Worm (Caenorhabditis elegans) whole organism, early embryonic: ENCODE data around the gene nspg-7.2.
"Not testable (repeated sequence)": the region's sequence is repeated elsewhere in the genome, so short reads cannot be mapped to it uniquely, and the experiment has no call there.

Experiments
- B0310.2 ChIP-seq: sonication (generic microtip); optimal IDR thresholded peaks from 2 replicates; lab custom pipeline; 2016; ENCODE audit warnings: mild to moderate bottlenecking, missing genetic modification characterization, missing compliant biosample characterization
- F13C5.2 ChIP-seq: sonication (generic microtip); optimal IDR thresholded peaks from 2 replicates; lab custom pipeline; 2017; ENCODE audit warnings: mild to moderate bottlenecking, missing genetic modification characterization, inconsistent platforms, missing compliant biosample characterization
- aly-1 ChIP-seq: sonication (generic microtip); optimal IDR thresholded peaks from 2 replicates; lab custom pipeline; 2016; ENCODE audit warnings: missing genetic modification characterization, missing compliant biosample characterization
- ama-1 ChIP-seq: fragments of 150-350 bp; optimal IDR thresholded peaks from 2 replicates; lab custom pipeline; 2014
- ceh-13 ChIP-seq: fragments of 200-800 bp; sonication (Bioruptor generic); optimal IDR thresholded peaks from 2 replicates; lab custom pipeline; 2018; ENCODE audit warnings: mild to moderate bottlenecking, missing genetic modification characterization, missing compliant biosample characterization
- flt-1 ChIP-seq: fragments of 200-800 bp; sonication (Bioruptor generic); IDR thresholded peaks from 2 replicates; pipeline ENCODE4 v1.3.6; 2022; ENCODE audit warnings: missing genetic modification characterization, missing compliant biosample characterization
- hmbx-1 ChIP-seq: sonication (generic microtip); optimal IDR thresholded peaks from 2 replicates; lab custom pipeline; 2016; ENCODE audit warnings: mild to moderate bottlenecking, missing genetic modification characterization, missing compliant biosample characterization
- hmg-4 ChIP-seq: fragments of 200-800 bp; sonication (Bioruptor generic); optimal IDR thresholded peaks from 2 replicates; lab custom pipeline; 2018; ENCODE audit warnings: mild to moderate bottlenecking, missing genetic modification characterization, missing compliant biosample characterization
- scrt-1 ChIP-seq: fragments of 200-800 bp; sonication (Bioruptor generic); IDR thresholded peaks from 2 replicates; pipeline ENCODE4 v1.3.6; 2022; ENCODE audit warnings: missing genetic modification characterization, missing compliant biosample characterization
- sea-1 ChIP-seq: fragments of 200-800 bp; sonication (Bioruptor generic); conservative IDR thresholded peaks from 2 replicates; pipeline ENCODE4 v1.3.6; 2022; ENCODE audit warnings: missing genetic modification characterization, missing compliant biosample characterization
- tbx-37 ChIP-seq: fragments of 200-800 bp; sonication (Bioruptor generic); conservative IDR thresholded peaks from 2 replicates; pipeline ENCODE4 v1.3.6; 2022; ENCODE audit warnings: missing genetic modification reagents, missing genetic modification characterization, missing compliant biosample characterization
- tra-4 ChIP-seq: sonication (generic microtip); optimal IDR thresholded peaks from 2 replicates; lab custom pipeline; 2017; ENCODE audit warnings: missing genetic modification characterization, missing compliant biosample characterization

DNA sequence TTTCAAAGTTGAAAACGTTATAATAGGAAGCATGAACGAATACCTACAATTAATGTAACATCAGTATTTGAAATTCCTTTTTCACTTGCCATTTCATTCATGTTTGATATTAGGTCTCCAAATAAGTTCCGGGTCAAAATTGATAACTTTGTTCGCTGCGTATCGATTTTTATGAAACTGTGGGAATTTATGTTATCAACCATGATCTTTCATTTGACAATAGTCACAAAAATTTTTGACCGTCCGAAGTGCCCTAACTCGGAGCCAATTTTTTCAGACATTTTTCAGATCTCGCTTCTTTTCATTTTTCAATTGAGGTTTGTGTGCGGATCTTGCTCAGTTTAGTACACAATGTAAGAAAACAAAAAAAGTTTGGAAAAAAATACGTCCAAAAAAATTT lies 1.5 kb upstream of the nspg-7.2 start, which contains the start of gene Y53G8AM.6:
- TF ChIP-seq hmbx-1 (tag; lab: Kevin White, UChicago); ama-1 (lab: Kevin White, UChicago); tra-4; scrt-1; F13C5.2 (tag; lab: Kevin White, UChicago); hmg-4 (GFP tag; lab: Kevin White, UChicago); tbx-37; flt-1 (GFP tag; lab: Robert Waterston, UW); ceh-13 (GFP tag; lab: Kevin White, UChicago); aly-1 (tag; lab: Kevin White, UChicago); B0310.2 (tag; lab: Kevin White, UChicago); sea-1 (GFP tag; lab: Robert Waterston, UW): not testable (repeated sequence)
